Worm (Caenorhabditis elegans) whole organism, L4 larva: ENCODE measurements around the gene F13B6.1.

Source experiments
- F10B5.3 ChIP-seq: sonication (generic microtip); optimal IDR thresholded peaks from 2 replicates; lab custom pipeline; 2016; ENCODE audit warnings: mild to moderate bottlenecking, missing genetic modification characterization, missing compliant biosample characterization
- lin-13 ChIP-seq: fragments of 150-350 bp; optimal IDR thresholded peaks from 2 replicates; lab custom pipeline; 2014; ENCODE audit warnings: missing biosample characterization, missing genetic modification reagents, missing genetic modification characterization
- mxl-2 ChIP-seq: fragments of 200-800 bp; sonication (Bioruptor generic); conservative IDR thresholded peaks from 2 replicates; pipeline ENCODE4 v1.3.6; 2022; ENCODE audit warnings: missing genetic modification reagents, missing genetic modification characterization, missing compliant biosample characterization
- pha-4 ChIP-seq, 2 experiments: fragments of 150-350 bp in 1 of 2; fragments of 200-800 bp in 1 of 2; sonication (Bioruptor generic) in 1 of 2; IDR thresholded peaks in 1 of 2; optimal IDR thresholded peaks in 1 of 2; 2 replicates each; pipeline versions ENCODE4 v1.3.6 to Lab custom; 2014 to 2022; ENCODE audit warnings: missing genetic modification characterization in 2 of 2, missing genetic modification reagents in 2 of 2, missing biosample characterization in 1 of 2, missing compliant biosample characterization in 1 of 2
- ztf-11 ChIP-seq: fragments of 150-350 bp; optimal IDR thresholded peaks from 2 replicates; lab custom pipeline; 2014; ENCODE audit warnings: missing biosample characterization, missing genetic modification characterization

ce11 chrIV:7474826-7475225 is 18.5 kb downstream of the F13B6.1 start, which contains the start of gene slc-25A18.2:
- TF ChIP-seq ztf-11 (no peak), F10B5.3 (tag; lab: Kevin White, UChicago) (no peak), lin-13 (GFP tag; lab: Kevin White, UChicago) (no peak), mxl-2 (GFP tag; lab: Robert Waterston, UW) (no peak), pha-4 (GFP tag; IDR thresholded peaks at IDR 0.05; lab: Robert Waterston, UW) (no peak), pha-4 (tag; optimal IDR thresholded peaks at IDR 0.05; lab: Kevin White, UChicago) (no peak)
